Fruit fly (Drosophila melanogaster): ENCODE measurements around the gene Crg-1.

- peak; percentile 89 for TF ChIP-seq pad (GFP tag; optimal IDR thresholded peaks at IDR 0.05)
- TF ChIP-seq cnc (optimal IDR thresholded peaks at IDR 0.05): no peak
- no peak for TF ChIP-seq Crg-1 (GFP tag; optimal IDR thresholded peaks at IDR 0.05)
- no peak for TF ChIP-seq CG7045 (GFP tag; optimal IDR thresholded peaks at IDR 0.05)
- no peak for TF ChIP-seq Mnt (GFP tag; optimal IDR thresholded peaks at IDR 0.05)
- no peak for TF ChIP-seq CG1620 (GFP tag; optimal IDR thresholded peaks at IDR 0.05)
- TF ChIP-seq CG11617 (GFP tag; optimal IDR thresholded peaks at IDR 0.05): no peak
These were observed 42.1 kb downstream of the Crg-1 start for dm6 chrX:3834955-3835763.
